Fruit fly (Drosophila melanogaster): ENCODE measurements around the gene CG14322.
A peak's percentile ranks its signal among the peaks of the same experiment; 100 is the strongest.

The CG14322 gene

DNA sequence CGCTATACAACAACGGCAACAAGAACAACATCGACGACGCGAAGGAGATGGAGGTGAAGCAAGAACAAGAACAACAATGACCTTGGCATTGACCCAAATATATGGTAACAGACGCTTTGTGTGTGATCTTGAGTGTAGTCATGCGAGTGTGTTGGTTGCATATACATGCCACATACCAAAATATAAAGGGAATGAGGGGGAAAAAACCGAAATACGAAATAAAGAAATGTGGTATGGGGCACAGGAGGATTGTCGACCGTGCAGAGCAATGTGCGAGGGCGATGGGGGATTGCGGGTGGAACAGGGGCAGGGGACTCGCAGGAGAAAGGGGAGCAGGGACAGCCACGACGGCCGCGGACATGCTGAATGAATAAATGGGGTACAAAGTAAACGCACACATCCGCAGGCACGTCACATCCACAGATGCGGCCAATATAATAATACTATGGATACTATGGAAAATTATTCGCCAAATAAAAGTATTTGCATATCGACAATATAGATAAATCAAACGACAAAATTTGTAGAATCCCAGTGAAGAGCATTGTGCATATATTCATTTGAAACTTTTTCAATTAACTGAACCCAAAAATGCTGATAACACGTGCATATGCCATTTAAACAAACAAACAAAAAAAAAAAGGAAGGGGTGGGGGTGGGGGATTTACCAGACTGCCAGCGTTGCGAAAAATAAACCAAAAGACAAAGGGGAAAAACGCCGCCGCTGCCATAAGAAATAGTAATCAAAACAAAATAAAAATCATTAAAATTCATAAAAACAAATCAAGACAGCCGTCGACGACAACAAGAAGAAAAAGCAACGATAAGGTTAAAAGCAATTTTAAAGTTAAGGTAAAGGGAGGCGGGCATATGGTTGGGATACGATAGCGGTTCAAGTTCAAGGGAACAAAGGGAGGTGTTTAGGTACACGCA, 58.7 kb downstream of the CG14322 start (continued):
- no peak for TF ChIP-seq CG5180 (GFP tag; optimal IDR thresholded peaks at IDR 0.05)
- TF ChIP-seq ATbp (GFP tag; optimal IDR thresholded peaks at IDR 0.05), result no peak
- no peak for TF ChIP-seq CG9437 (GFP tag; optimal IDR thresholded peaks at IDR 0.05)
- TF ChIP-seq ftz-f1 (GFP tag; optimal IDR thresholded peaks at IDR 0.05), result peak; percentile 62
- TF ChIP-seq ERR (GFP tag; optimal IDR thresholded peaks at IDR 0.05), result peak; percentile 45
- peak; percentile 48; the same call in 1 of the 3 replicates for TF ChIP-seq z (GFP tag; IDR thresholded peaks at IDR 0.05)
- TF ChIP-seq aop (GFP tag; IDR thresholded peaks at IDR 0.05), result no peak
- TF ChIP-seq Dip2 (GFP tag; IDR thresholded peaks at IDR 0.05), result no peak
- no peak for TF ChIP-seq amos (GFP tag; IDR thresholded peaks at IDR 0.05; ENCODE audit: partially characterized antibody)
- no peak for TF ChIP-seq Hmx (GFP tag; optimal IDR thresholded peaks at IDR 0.05)
- TF ChIP-seq sna (GFP tag; IDR thresholded peaks at IDR 0.05; ENCODE audit: partially characterized antibody), result no peak
- TF ChIP-seq CG34224 (GFP tag; IDR thresholded peaks at IDR 0.05; ENCODE audit: partially characterized antibody), result no peak
- TF ChIP-seq NC2α (GFP tag; optimal IDR thresholded peaks at IDR 0.05), result no peak
- no peak for TF ChIP-seq CG8478 (optimal IDR thresholded peaks at IDR 0.05)
- TF ChIP-seq CG8089 (GFP tag; optimal IDR thresholded peaks at IDR 0.05), result no peak
- TF ChIP-seq dan (GFP tag; IDR thresholded peaks at IDR 0.05), result no peak
- no peak for TF ChIP-seq CG10462 (GFP tag; optimal IDR thresholded peaks at IDR 0.05)
- TF ChIP-seq knrl (GFP tag; IDR thresholded peaks at IDR 0.05; ENCODE audit: partially characterized antibody), result no peak
- peak in 1 of 3 experiments; percentile 32 for TF ChIP-seq Stat92E (GFP tag; optimal IDR thresholded peaks at IDR 0.05)
- no peak for TF ChIP-seq pfk (GFP tag; optimal IDR thresholded peaks at IDR 0.05)
- no peak for TF ChIP-seq wdn (GFP tag; IDR thresholded peaks at IDR 0.05)
- no peak for TF ChIP-seq ase (GFP tag; IDR thresholded peaks at IDR 0.05)
- TF ChIP-seq lbe (GFP tag; optimal IDR thresholded peaks at IDR 0.05), result peak; percentile 9
- no peak for TF ChIP-seq ap (GFP tag; IDR thresholded peaks at IDR 0.05)

- TF ChIP-seq schlank (tag; optimal IDR thresholded peaks at IDR 0.05) (no peak), CG11456 (GFP tag; IDR thresholded peaks at IDR 0.05) (no peak), Med (GFP tag) (peak; percentile 88), crol (GFP tag; IDR thresholded peaks at IDR 0.05) (peak; percentile 91), Hr78 (GFP tag; optimal IDR thresholded peaks at IDR 0.05) (peak in 1 of 2 experiments; percentile 78), amos (GFP tag; IDR thresholded peaks at IDR 0.05; ENCODE audit: partially characterized antibody) (peak; percentile 22; the same call in 1 of the 2 replicates), pb (GFP tag; optimal IDR thresholded peaks at IDR 0.05) (no peak), ttk (GFP tag; IDR thresholded peaks at IDR 0.05) (no peak), ftz-f1 (GFP tag; optimal IDR thresholded peaks at IDR 0.05) (peak; percentile 83), z (GFP tag; IDR thresholded peaks at IDR 0.05) (0 out of 3 replicates have a peak, but pooled peaks have one; percentile 34), Pdp1 (GFP tag; optimal IDR thresholded peaks at IDR 0.05) (peak in 1 of 2 experiments; percentile 57), Atf6 (GFP tag; IDR thresholded peaks at IDR 0.05) (no peak), HmgZ (tag; optimal IDR thresholded peaks at IDR 0.05) (no peak), Rfx (GFP tag; IDR thresholded peaks at IDR 0.05) (no peak), Adf1 (GFP tag; IDR thresholded peaks at IDR 0.05) (peak; percentile 21; the same call in 1 of the 2 replicates), Lhr (GFP tag; optimal IDR thresholded peaks at IDR 0.05) (no peak), CG6272 (GFP tag; IDR thresholded peaks at IDR 0.05) (no peak), disco-r (GFP tag; optimal IDR thresholded peaks at IDR 0.05) (peak; percentile 6), ERR (GFP tag; optimal IDR thresholded peaks at IDR 0.05) (no peak), abd-A (tag; optimal IDR thresholded peaks at IDR 0.05) (peak; percentile 28), chinmo (GFP tag; IDR thresholded peaks at IDR 0.05; ENCODE audit: partially characterized antibody) (0 out of 4 replicates have a peak, but pooled peaks have one; percentile 42), shn (GFP tag; optimal IDR thresholded peaks at IDR 0.05) (peak; percentile 12), CG3847 (GFP tag; IDR thresholded peaks at IDR 0.05) (0 out of 2 replicates have a peak, but pooled peaks have one; percentile 5), tap (tag; optimal IDR thresholded peaks at IDR 0.05) (peak; percentile 4), Dek (tag; optimal IDR thresholded peaks at IDR 0.05) (no peak), cg (GFP tag; optimal IDR thresholded peaks at IDR 0.05) (peak; percentile 19), gce (GFP tag; IDR thresholded peaks at IDR 0.05) (0 out of 3 replicates have a peak, but pooled peaks have one; percentile 27), CG5180 (GFP tag; optimal IDR thresholded peaks at IDR 0.05) (peak; percentile 44)
Measured at dm6 chr3R:17706971-17707406, 59.5 kb downstream of the CG14322 start.
